Worm (Caenorhabditis elegans) whole organism, mixed stage, embryonic: ENCODE measurements around the gene ttx-1.

Experiments used
- M03D4.4 ChIP-seq: sonication (generic microtip); optimal IDR thresholded peaks from 2 replicates; lab custom pipeline; 2017; ENCODE audit warnings: mild to moderate bottlenecking, missing genetic modification characterization, missing compliant biosample characterization
- blmp-1 ChIP-seq: fragments of 150-350 bp; optimal IDR thresholded peaks from 2 replicates; lab custom pipeline; 2014; ENCODE audit warnings: missing biosample characterization, missing genetic modification characterization
- ceh-83 ChIP-seq: fragments of 200-800 bp; sonication (Bioruptor generic); optimal IDR thresholded peaks from 2 replicates; lab custom pipeline; 2018; ENCODE audit warnings: mild to moderate bottlenecking, missing genetic modification characterization, missing compliant biosample characterization
- ces-1 ChIP-seq: fragments of 150-350 bp; optimal IDR thresholded peaks from 2 replicates; lab custom pipeline; 2014; ENCODE audit warnings: missing biosample characterization, missing genetic modification reagents, missing genetic modification characterization
- cnd-1 ChIP-seq: fragments of 200-800 bp; sonication (Bioruptor generic); optimal IDR thresholded peaks from 2 replicates; lab custom pipeline; 2018; ENCODE audit warnings: mild to moderate bottlenecking, missing genetic modification characterization, missing compliant biosample characterization
- elt-1 ChIP-seq: sonication (generic microtip); optimal IDR thresholded peaks from 2 replicates; lab custom pipeline; 2017; ENCODE audit warnings: missing genetic modification characterization, mild to moderate bottlenecking, missing compliant biosample characterization, antibody characterized with exemption, moderate library complexity, borderline replicate concordance; ENCODE audit not compliant: insufficient read depth
- elt-3 ChIP-seq: fragments of 150-350 bp; optimal IDR thresholded peaks from 2 replicates; lab custom pipeline; 2014; ENCODE audit warnings: missing biosample characterization, missing genetic modification characterization
- flh-1 ChIP-seq: fragments of 200-800 bp; sonication (Bioruptor generic); optimal IDR thresholded peaks from 2 replicates; lab custom pipeline; 2018; ENCODE audit warnings: mild to moderate bottlenecking, missing genetic modification characterization, moderate library complexity, missing compliant biosample characterization
- ham-2 ChIP-seq: fragments of 200-800 bp; sonication (Bioruptor generic); optimal IDR thresholded peaks from 2 replicates; lab custom pipeline; 2018; ENCODE audit warnings: mild to moderate bottlenecking, missing genetic modification characterization, missing compliant biosample characterization
- hlh-1 ChIP-seq: fragments of 150-350 bp; optimal IDR thresholded peaks from 2 replicates; lab custom pipeline; 2014; ENCODE audit warnings: missing biosample characterization, missing genetic modification reagents, missing genetic modification characterization
- lsy-2 ChIP-seq: fragments of 150-350 bp; optimal IDR thresholded peaks from 2 replicates; lab custom pipeline; 2014; ENCODE audit warnings: missing biosample characterization, missing genetic modification characterization
- mep-1 ChIP-seq: fragments of 150-350 bp; optimal IDR thresholded peaks from 2 replicates; lab custom pipeline; 2017; ENCODE audit warnings: missing biosample characterization, missing genetic modification reagents, missing genetic modification characterization, inconsistent platforms
- nhr-12 ChIP-seq: fragments of 150-350 bp; optimal IDR thresholded peaks from 2 replicates; lab custom pipeline; 2014; ENCODE audit warnings: missing biosample characterization, missing genetic modification characterization
- nhr-237 ChIP-seq: fragments of 150-350 bp; optimal IDR thresholded peaks from 2 replicates; lab custom pipeline; 2014; ENCODE audit warnings: missing biosample characterization, missing genetic modification characterization
- nhr-28 ChIP-seq: fragments of 150-350 bp; optimal IDR thresholded peaks from 2 replicates; lab custom pipeline; 2014; ENCODE audit warnings: missing biosample characterization, missing genetic modification characterization
- nhr-76 ChIP-seq: sonication (generic microtip); optimal IDR thresholded peaks from 2 replicates; lab custom pipeline; 2017; ENCODE audit warnings: missing biosample characterization, missing genetic modification characterization
- sem-2 ChIP-seq: fragments of 200-800 bp; sonication (Bioruptor generic); optimal IDR thresholded peaks from 2 replicates; lab custom pipeline; 2018; ENCODE audit warnings: mild to moderate bottlenecking, missing genetic modification characterization, missing compliant biosample characterization
- sptf-1 ChIP-seq: sonication (generic microtip); optimal IDR thresholded peaks from 2 replicates; lab custom pipeline; 2017; ENCODE audit warnings: mild to moderate bottlenecking, missing genetic modification characterization, moderate library complexity, missing compliant biosample characterization
- tbx-8 ChIP-seq: fragments of 200-800 bp; sonication (Bioruptor generic); optimal IDR thresholded peaks from 2 replicates; lab custom pipeline; 2018; ENCODE audit warnings: mild to moderate bottlenecking, missing genetic modification characterization, moderate library complexity, missing compliant biosample characterization
- unc-120 ChIP-seq: sonication (generic microtip); optimal IDR thresholded peaks from 2 replicates; lab custom pipeline; 2017; ENCODE audit warnings: missing genetic modification characterization, missing compliant biosample characterization; ENCODE audit not compliant: poor library complexity, severe bottlenecking
- unc-39 ChIP-seq: fragments of 150-350 bp; optimal IDR thresholded peaks from 2 replicates; lab custom pipeline; 2014; ENCODE audit warnings: missing biosample characterization, missing genetic modification characterization
- unc-62 ChIP-seq: fragments of 150-350 bp; optimal IDR thresholded peaks from 2 replicates; lab custom pipeline; 2014; ENCODE audit warnings: missing biosample characterization, missing genetic modification reagents, missing genetic modification characterization
- zip-8 ChIP-seq: fragments of 150-350 bp; optimal IDR thresholded peaks from 2 replicates; lab custom pipeline; 2014; ENCODE audit warnings: missing biosample characterization, missing genetic modification characterization

Gene ttx-1

ce11 chrV:20064076-20064475 is at the start of gene ttx-1:
TSS of gene ttx-1 (minus strand) at chrV:20064176.
- TF ChIP-seq elt-3 (no peak), elt-1 (no peak), ceh-83 (GFP tag; lab: Kevin White, UChicago) (no peak), nhr-237 (tag; lab: Kevin White, UChicago) (no peak), ham-2 (GFP tag; lab: Kevin White, UChicago) (no peak), ces-1 (GFP tag; lab: Kevin White, UChicago) (no peak), blmp-1 (tag; lab: Kevin White, UChicago) (no peak), cnd-1 (tag; lab: Kevin White, UChicago) (no peak)
- TF ChIP-seq, all 35 proteins: peak for 0

- TF ChIP-seq nhr-12 (tag; lab: Kevin White, UChicago), result no peak
- no peak for TF ChIP-seq ces-1 (GFP tag; lab: Kevin White, UChicago)
Measured at ce11 chrV:20105210-20105793, 41.3 kb upstream of the ttx-1 start.

ce11 chrV:20104417-20104816 is 40.4 kb upstream of the ttx-1 start:
- TF ChIP-seq elt-1, result no peak
- TF ChIP-seq ceh-83 (GFP tag; lab: Kevin White, UChicago), result no peak
- TF ChIP-seq cnd-1 (tag; lab: Kevin White, UChicago), result no peak
- no peak for TF ChIP-seq M03D4.4 (tag; lab: Kevin White, UChicago)
- no peak for TF ChIP-seq unc-62 (GFP tag; lab: Kevin White, UChicago)

ce11 chrV:20097164-20097563 is 33.2 kb upstream of the ttx-1 start:
- TF ChIP-seq nhr-28 (tag; lab: Kevin White, UChicago), result no peak
- TF ChIP-seq nhr-237 (tag; lab: Kevin White, UChicago), result no peak
- no peak for TF ChIP-seq elt-1
- no peak for TF ChIP-seq unc-120 (tag; lab: Kevin White, UChicago)
- TF ChIP-seq, all 35 proteins: peak for 0

- TF ChIP-seq lsy-2 (tag; lab: Kevin White, UChicago) (no peak), mep-1 (tag; lab: Kevin White, UChicago) (no peak), nhr-76 (no peak), sptf-1 (tag; lab: Kevin White, UChicago) (no peak), flh-1 (no peak), tbx-8 (GFP tag; lab: Kevin White, UChicago) (no peak), unc-39 (tag; lab: Kevin White, UChicago) (no peak)
Measured at ce11 chrV:20094908-20095307, 30.9 kb upstream of the ttx-1 start, which contains the start of gene nlp-69. TSS of gene nlp-69 (minus strand) at chrV:20095008.

- no peak for TF ChIP-seq sem-2 (GFP tag; lab: Kevin White, UChicago)
- peak; percentile 69 for TF ChIP-seq ces-1 (GFP tag; lab: Kevin White, UChicago)
Measured at ce11 chrV:20093940-20094339, 30.0 kb upstream of the ttx-1 start.

- TF ChIP-seq hlh-1, result no peak
- no peak for TF ChIP-seq ham-2 (GFP tag; lab: Kevin White, UChicago)
- TF ChIP-seq sptf-1 (tag; lab: Kevin White, UChicago), result peak; percentile 20
Measured at ce11 chrV:20090698-20091313, 26.8 kb upstream of the ttx-1 start, which contains the start of the genes dcs-1 and sec-23. TSS of gene dcs-1 (minus strand) at chrV:20090743. TSS of gene sec-23 (plus strand) at chrV:20091263.

- TF ChIP-seq zip-8 (tag; lab: Kevin White, UChicago), result peak; percentile 46
- no peak for TF ChIP-seq nhr-12 (tag; lab: Kevin White, UChicago)
Measured at ce11 chrV:20087635-20088034, 23.7 kb upstream of the ttx-1 start, which contains the start of gene fre-1. TSS of gene fre-1 (minus strand) at chrV:20087735.
